Fruit fly (Drosophila melanogaster) Kc167 (cell line): ENCODE data around the gene Tsp.

Experiments used
- Myc ChIP-seq: fragments of >200 bp; optimal IDR thresholded peaks from 2 replicates; lab custom pipeline; 2017; ENCODE audit warnings: missing external identifiers
- Sin3A ChIP-seq: fragments of >200 bp; optimal IDR thresholded peaks from 2 replicates; lab custom pipeline; 2018; ENCODE audit warnings: missing external identifiers
- h ChIP-seq: fragments of >200 bp; optimal IDR thresholded peaks from 3 replicates; lab custom pipeline; 2018; ENCODE audit warnings: missing external identifiers
- insv ChIP-seq: fragments of >200 bp; optimal IDR thresholded peaks from 3 replicates; lab custom pipeline; 2018; ENCODE audit warnings: missing external identifiers
- psq ChIP-seq: fragments of >200 bp; optimal IDR thresholded peaks from 2 replicates; lab custom pipeline; 2017; ENCODE audit warnings: missing external identifiers
- ttk ChIP-seq: sonication (Bioruptor generic); optimal IDR thresholded peaks from 2 replicates; lab custom pipeline; 2017; ENCODE audit warnings: missing external identifiers

The Tsp gene

dm6 chr2L:6708997-6709662, at the start of gene Tsp:
Tsp (minus strand) TSS chr2L:6709086.
- TF ChIP-seq Sin3A (lab: Kevin White, UChicago): no peak
- no peak for TF ChIP-seq psq (lab: Kevin White, UChicago)
- TF ChIP-seq Myc (lab: Kevin White, UChicago): no peak
- no peak for TF ChIP-seq ttk (lab: Kevin White, UChicago)

- TF ChIP-seq ttk (lab: Kevin White, UChicago) (no peak), h (lab: Kevin White, UChicago) (no peak), Sin3A (lab: Kevin White, UChicago) (no peak), psq (lab: Kevin White, UChicago) (no peak), insv (no peak), Myc (lab: Kevin White, UChicago) (no peak)
Measured at dm6 chr2L:6751037-6751436, 42.2 kb upstream of the Tsp start.

- TF ChIP-seq h (lab: Kevin White, UChicago) (no peak), Myc (lab: Kevin White, UChicago) (no peak), insv (no peak), psq (lab: Kevin White, UChicago) (no peak), ttk (lab: Kevin White, UChicago) (no peak), Sin3A (lab: Kevin White, UChicago) (no peak)
Measured at dm6 chr2L:6747814-6748213, 38.9 kb upstream of the Tsp start, which contains the start of gene CG44271. CG44271 (minus strand) TSS chr2L:6747914.

dm6 chr2L:6745522-6745921, 36.6 kb upstream of the Tsp start, which contains the start of gene CG31910:
CG31910 (minus strand) TSS chr2L:6745622.
- TF ChIP-seq Myc (lab: Kevin White, UChicago) (no peak), Sin3A (lab: Kevin White, UChicago) (no peak), insv (no peak), ttk (lab: Kevin White, UChicago) (no peak)

dm6 chr2L:6741980-6742591, 33.2 kb upstream of the Tsp start, which contains the start of gene meng:
meng (plus strand) TSS chr2L:6742502.
- TF ChIP-seq Myc (lab: Kevin White, UChicago) (no peak), ttk (lab: Kevin White, UChicago) (no peak), Sin3A (lab: Kevin White, UChicago) (no peak), psq (lab: Kevin White, UChicago) (no peak), insv (no peak), h (lab: Kevin White, UChicago) (no peak)

dm6 chr2L:6740088-6740487, 31.2 kb upstream of the Tsp start, which contains the start of gene TTLL3A:
TTLL3A (minus strand) TSS chr2L:6740188.
- TF ChIP-seq insv (no peak), Sin3A (lab: Kevin White, UChicago) (no peak), h (lab: Kevin White, UChicago) (no peak), ttk (lab: Kevin White, UChicago) (no peak), psq (lab: Kevin White, UChicago) (no peak), Myc (lab: Kevin White, UChicago) (no peak)

dm6 chr2L:6732566-6732965, 23.7 kb upstream of the Tsp start, which contains the start of gene TTLL3B:
TTLL3B (plus strand) TSS chr2L:6732866.
- TF ChIP-seq h (lab: Kevin White, UChicago) (no peak), Myc (lab: Kevin White, UChicago) (no peak), ttk (lab: Kevin White, UChicago) (no peak), Sin3A (lab: Kevin White, UChicago) (no peak), psq (lab: Kevin White, UChicago) (no peak), insv (no peak)

dm6 chr2L:6723750-6724503, 15.0 kb upstream of the Tsp start, which contains the start of gene Liprin-alpha:
Liprin-alpha (plus strand) TSS chr2L:6723903.
- TF ChIP-seq psq (lab: Kevin White, UChicago): no peak
- TF ChIP-seq insv: no peak
- TF ChIP-seq h (lab: Kevin White, UChicago): no peak
- no peak for TF ChIP-seq Myc (lab: Kevin White, UChicago)
- TF ChIP-seq ttk (lab: Kevin White, UChicago): no peak
- no peak for TF ChIP-seq Sin3A (lab: Kevin White, UChicago)

dm6 chr2L:6722822-6723749, 14.2 kb upstream of the Tsp start, which contains the start of gene homer:
homer (minus strand) TSS chr2L:6723359.
- TF ChIP-seq psq (lab: Kevin White, UChicago) (no peak), insv (no peak), Myc (lab: Kevin White, UChicago) (no peak), ttk (lab: Kevin White, UChicago) (no peak), h (lab: Kevin White, UChicago) (no peak), Sin3A (lab: Kevin White, UChicago) (no peak)

dm6 chr2L:6721710-6722109, 12.8 kb upstream of the Tsp start:
- no peak for TF ChIP-seq Sin3A (lab: Kevin White, UChicago)
- no peak for TF ChIP-seq insv
- no peak for TF ChIP-seq h (lab: Kevin White, UChicago)
- TF ChIP-seq ttk (lab: Kevin White, UChicago): no peak
- TF ChIP-seq psq (lab: Kevin White, UChicago): no peak
- TF ChIP-seq Myc (lab: Kevin White, UChicago): no peak
